Fruit fly (Drosophila melanogaster): Measurements from ENCODE around the gene CG14089.

DNA sequence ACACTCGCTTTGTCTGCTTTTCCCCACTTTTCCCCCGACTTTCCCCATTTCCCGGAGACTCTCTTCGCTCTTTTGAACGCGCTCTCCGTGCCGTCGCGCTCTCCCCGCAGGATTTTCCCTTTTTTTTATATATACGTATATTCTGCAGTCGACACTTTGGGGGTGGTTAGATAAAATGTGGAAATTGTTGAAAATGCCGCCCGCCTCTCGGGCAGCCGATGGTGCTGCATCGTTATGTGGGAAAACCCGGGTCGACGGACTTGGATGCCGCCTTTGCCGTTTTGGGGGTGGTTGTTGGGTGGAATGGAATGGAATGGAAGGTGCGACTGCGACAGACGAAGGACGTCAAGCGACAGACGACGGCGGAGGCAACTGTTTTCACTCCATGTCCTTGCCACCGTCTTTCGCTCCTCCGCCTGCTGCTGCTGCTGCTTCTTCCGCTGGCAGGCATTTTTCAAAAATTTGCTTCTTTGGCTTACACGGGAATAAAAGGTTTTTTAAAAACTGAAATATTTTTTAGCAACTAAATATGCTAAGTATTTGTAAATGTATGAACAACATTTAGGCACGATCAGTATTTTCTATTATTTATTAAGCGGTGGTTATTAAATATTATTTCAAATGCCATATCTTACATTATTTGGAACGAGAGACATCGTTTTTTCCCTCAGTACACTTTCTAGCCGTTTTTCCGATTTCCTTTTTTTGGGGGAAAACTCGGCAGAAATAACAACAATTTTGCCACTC lies 49.6 kb downstream of the CG14089 start:
- TF ChIP-seq Sin3A (optimal IDR thresholded peaks at IDR 0.05), result no peak
- TF ChIP-seq insv (optimal IDR thresholded peaks at IDR 0.05), result no peak
- no peak for TF ChIP-seq ttk (optimal IDR thresholded peaks at IDR 0.05)

Data from Kc167 (cell line).